Worm (Caenorhabditis elegans): ENCODE data around the gene C16C8.27.

C16C8.27 gene

DNA sequence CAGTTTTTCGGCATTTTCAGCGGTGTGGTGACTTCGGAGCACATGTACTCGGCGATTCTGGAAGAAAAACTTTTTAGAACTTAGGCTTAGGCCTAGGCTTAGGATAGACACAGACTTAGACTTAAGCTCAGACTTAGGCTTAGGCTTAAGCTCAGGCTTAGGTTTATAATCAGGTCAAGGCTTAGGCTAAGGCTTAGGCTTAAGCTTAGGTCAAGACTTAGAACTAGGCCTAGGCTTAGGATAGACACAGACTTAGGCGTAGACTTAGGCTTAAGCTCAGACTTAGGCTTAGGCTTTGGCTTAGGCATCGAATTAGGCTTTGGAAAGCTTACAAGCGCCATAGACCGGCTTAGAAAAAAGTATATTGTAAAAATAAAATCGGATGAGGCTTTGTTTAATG, 35.1 kb downstream of the C16C8.27 start:
- TF ChIP-seq aly-2 (tag; optimal IDR thresholded peaks at IDR 0.05) (no peak), lin-35 (GFP tag; optimal IDR thresholded peaks at IDR 0.05) (no peak), dpl-1 (GFP tag; optimal IDR thresholded peaks at IDR 0.05) (no peak), lin-15B (tag; optimal IDR thresholded peaks at IDR 0.05) (no peak), nhr-237 (tag; optimal IDR thresholded peaks at IDR 0.05) (no peak), elt-3 (tag; optimal IDR thresholded peaks at IDR 0.05) (no peak), hpl-2 (GFP tag; optimal IDR thresholded peaks at IDR 0.05) (no peak), nhr-84 (tag; optimal IDR thresholded peaks at IDR 0.05) (no peak), ceh-63 (GFP tag; optimal IDR thresholded peaks at IDR 0.05) (no peak), lin-39 (tag; optimal IDR thresholded peaks at IDR 0.05) (no peak)

DNA sequence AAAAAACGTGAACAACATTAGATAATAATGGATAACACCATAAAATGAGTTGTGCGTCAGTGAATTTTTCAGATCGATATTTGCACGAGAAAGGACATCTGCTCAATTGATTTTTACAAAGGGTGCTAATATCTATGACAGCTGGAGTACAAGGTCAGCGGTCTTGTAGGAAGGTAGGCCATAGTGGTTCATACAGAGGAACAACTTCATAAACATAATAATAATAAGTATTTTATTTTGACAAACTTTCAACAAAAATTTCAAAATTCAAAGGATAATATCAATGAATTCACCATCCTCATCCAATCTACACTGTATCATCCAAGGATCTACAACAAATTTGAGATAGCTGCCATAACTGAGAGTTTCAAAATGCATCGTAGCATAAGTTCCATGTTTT, 35.7 kb downstream of the C16C8.27 start, which contains the start of gene fbxb-104:
Gene fbxb-104 (minus strand): TSS at position 101 of the 400 bp plus-strand sequence.
- TF ChIP-seq mep-1 (tag; optimal IDR thresholded peaks at IDR 0.05) = no peak
- no peak for TF ChIP-seq hlh-17 (GFP tag; optimal IDR thresholded peaks at IDR 0.05; ENCODE audit: borderline replicate concordance)
- no peak for TF ChIP-seq mef-2 (tag; optimal IDR thresholded peaks at IDR 0.05)
- TF ChIP-seq irx-1 (tag; optimal IDR thresholded peaks at IDR 0.05) = no peak
- TF ChIP-seq sptf-1 (tag; optimal IDR thresholded peaks at IDR 0.05) = no peak
- TF ChIP-seq ets-5 (GFP tag; IDR thresholded peaks at IDR 0.05) = no peak
- TF ChIP-seq sox-4 (tag; optimal IDR thresholded peaks at IDR 0.05) = no peak
- TF ChIP-seq lin-14 (GFP tag; optimal IDR thresholded peaks at IDR 0.05) = no peak
- no peak for TF ChIP-seq ceh-90 (tag; optimal IDR thresholded peaks at IDR 0.05)
- no peak for TF ChIP-seq jun-1 (tag; optimal IDR thresholded peaks at IDR 0.05)
- TF ChIP-seq lin-13 (GFP tag; optimal IDR thresholded peaks at IDR 0.05) = no peak
- TF ChIP-seq hpl-2 (GFP tag; optimal IDR thresholded peaks at IDR 0.05) = no peak
- TF ChIP-seq C34B4.2 (tag; optimal IDR thresholded peaks at IDR 0.05) = no peak
- TF ChIP-seq zip-4 (GFP tag; optimal IDR thresholded peaks at IDR 0.05) = no peak
- no peak for TF ChIP-seq skn-1 (tag; optimal IDR thresholded peaks at IDR 0.05)
- TF ChIP-seq grh-1 (GFP tag; IDR thresholded peaks at IDR 0.05) = no peak
- no peak for TF ChIP-seq mdl-1 (tag; optimal IDR thresholded peaks at IDR 0.05)
- no peak for TF ChIP-seq ceh-82 (tag; optimal IDR thresholded peaks at IDR 0.05)

DNA sequence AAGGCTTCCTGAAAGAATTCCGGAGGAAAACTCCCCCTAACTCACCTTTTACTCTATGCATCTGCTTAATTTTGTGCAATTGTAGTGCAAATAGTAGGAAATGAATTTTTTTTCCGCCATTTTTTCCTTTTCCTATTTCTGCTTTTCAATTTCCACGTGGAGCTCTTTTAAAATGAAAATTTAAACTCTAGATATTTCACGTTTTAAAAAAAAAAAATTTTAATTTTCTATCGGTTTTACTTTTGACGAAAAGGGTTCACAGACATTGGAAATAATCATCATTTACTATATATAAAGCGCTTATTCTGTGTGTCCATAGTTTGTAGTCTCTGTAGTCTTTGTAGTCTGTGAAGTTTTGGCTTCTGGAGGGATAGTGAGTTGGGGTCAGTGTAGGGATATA, 40.1 kb downstream of the C16C8.27 start, which contains the start of gene Y49F6B.8:
Gene Y49F6B.8 (minus strand): TSS at position 101 of the 400 bp plus-strand sequence.
- TF ChIP-seq aly-2 (tag; optimal IDR thresholded peaks at IDR 0.05) = no peak
- no peak for TF ChIP-seq nhr-19 (GFP tag; conservative IDR thresholded peaks at IDR 0.05)
- no peak for TF ChIP-seq rnt-1 (tag; optimal IDR thresholded peaks at IDR 0.05)
- no peak for TF ChIP-seq C04F5.9 (tag; optimal IDR thresholded peaks at IDR 0.05)
- TF ChIP-seq hlh-17 (GFP tag; optimal IDR thresholded peaks at IDR 0.05; ENCODE audit: borderline replicate concordance) = no peak
- TF ChIP-seq lin-15B (tag; optimal IDR thresholded peaks at IDR 0.05) = no peak
- TF ChIP-seq C16A3.4 (tag; optimal IDR thresholded peaks at IDR 0.05) = no peak
- TF ChIP-seq sup-37 (GFP tag; optimal IDR thresholded peaks at IDR 0.05) = no peak
- TF ChIP-seq lin-14 (GFP tag; optimal IDR thresholded peaks at IDR 0.05) = no peak
- no peak for TF ChIP-seq mab-9 (GFP tag; IDR thresholded peaks at IDR 0.05)
- no peak for TF ChIP-seq grh-1 (GFP tag; IDR thresholded peaks at IDR 0.05)
- TF ChIP-seq ztf-11 (tag; optimal IDR thresholded peaks at IDR 0.05) = no peak

DNA sequence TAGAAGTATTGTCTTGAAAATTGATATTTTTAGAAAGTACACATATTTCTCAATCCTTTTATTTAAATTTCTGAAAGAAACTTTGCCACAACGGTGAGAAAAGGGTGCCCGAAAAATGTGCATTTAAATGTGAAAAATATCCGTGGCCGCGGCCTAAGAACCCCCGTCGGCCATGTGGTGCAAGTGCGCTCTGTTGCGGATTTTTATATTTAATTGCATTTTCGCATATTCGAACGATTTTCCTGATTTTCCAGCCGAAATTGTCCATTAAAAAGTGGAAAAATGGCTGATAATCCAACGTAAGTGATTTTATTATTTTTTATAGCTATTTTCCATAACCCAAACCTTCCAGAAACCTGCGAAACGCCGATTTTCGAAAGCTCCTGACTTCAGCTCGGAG, 40.8 kb downstream of the C16C8.27 start, which contains the start of gene smu-2:
Gene smu-2 (plus strand): TSS at position 178 of the 400 bp plus-strand sequence.
- TF ChIP-seq nhr-20 (tag; optimal IDR thresholded peaks at IDR 0.05) (peak; percentile 56), grh-1 (GFP tag; IDR thresholded peaks at IDR 0.05) (no peak), nhr-28 (tag; optimal IDR thresholded peaks at IDR 0.05) (no peak), nhr-237 (tag; optimal IDR thresholded peaks at IDR 0.05) (peak; percentile 39), elt-2 (tag; optimal IDR thresholded peaks at IDR 0.05) (peak; percentile 48), dpl-1 (GFP tag; optimal IDR thresholded peaks at IDR 0.05) (peak; percentile 50 to 73 (median 64)), ceh-82 (tag; optimal IDR thresholded peaks at IDR 0.05) (peak; percentile 24 to 81 (median 55)), unc-30 (tag; optimal IDR thresholded peaks at IDR 0.05) (no peak), ztf-4 (tag; optimal IDR thresholded peaks at IDR 0.05) (no peak), pax-3 (tag; optimal IDR thresholded peaks at IDR 0.05) (peak; percentile 62), C16A3.4 (tag; optimal IDR thresholded peaks at IDR 0.05) (peak; percentile 56), efl-1 (optimal IDR thresholded peaks at IDR 0.05) (peak; percentile 71 to 73), efl-1 (GFP tag; optimal IDR thresholded peaks at IDR 0.05 in 1 of 2) (peak; percentile 71 to 96), unc-98 (GFP tag; IDR thresholded peaks at IDR 0.05) (peak; percentile 68), lin-35 (GFP tag; optimal IDR thresholded peaks at IDR 0.05) (peak; percentile 51 to 70), lin-39 (tag; optimal IDR thresholded peaks at IDR 0.05) (peak; percentile 1), snpc-4 (tag; optimal IDR thresholded peaks at IDR 0.05) (peak; percentile 41), tbx-2 (tag; optimal IDR thresholded peaks at IDR 0.05) (peak; percentile 71), ceh-90 (tag; optimal IDR thresholded peaks at IDR 0.05) (peak; percentile 84), ztf-11 (tag; optimal IDR thresholded peaks at IDR 0.05) (peak in 1 of 2 experiments; percentile 77), nhr-90 (tag; optimal IDR thresholded peaks at IDR 0.05; ENCODE audit: poor library complexity) (peak; percentile 68), mab-9 (GFP tag; IDR thresholded peaks at IDR 0.05) (peak; percentile 54), lin-13 (GFP tag; optimal IDR thresholded peaks at IDR 0.05) (peak; percentile 28)

All from whole organism, L1 larva.